3 worm cellular contexts compared by ENCODE assay signal in the genomic region with DNA sequence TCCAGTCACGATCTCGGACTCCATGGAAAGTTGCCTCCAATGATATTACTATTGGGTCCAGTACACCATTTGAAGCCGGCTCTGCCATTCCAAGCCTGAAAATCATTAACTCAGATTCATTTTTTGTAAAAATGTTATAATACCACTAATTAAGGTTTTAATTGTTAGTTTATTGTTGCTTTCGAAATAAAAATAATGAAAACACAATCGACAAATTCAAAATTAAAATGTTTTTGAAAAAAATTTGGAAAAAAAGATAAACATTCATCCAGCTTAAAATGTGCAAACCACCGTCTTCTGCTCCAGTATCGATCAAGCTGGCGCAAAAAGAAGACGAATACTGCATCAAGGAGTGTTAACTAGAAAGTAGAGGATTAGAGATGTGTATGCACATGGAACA.
A peak's percentile ranks its signal among the peaks of the same experiment; 100 is the strongest.
TF ChIP-seq lines count a peak whose summit lies in the region.

F46H5.5 (minus strand) TSS at position 101 of the 400 bp plus-strand sequence.

TF ChIP-seq in whole organism, L1 larva, 84 proteins besides CTCF, POLR2A, EP300 and RAD21 (continues in another document):
- TF ChIP-seq fkh-10 (GFP tag; optimal IDR thresholded peaks at IDR 0.05; lab: Kevin White, UChicago) (no peak), pag-3 (tag; optimal IDR thresholded peaks at IDR 0.05; lab: Kevin White, UChicago; ENCODE audit: borderline replicate concordance, insufficient read depth) (no peak), nhr-84 (tag; optimal IDR thresholded peaks at IDR 0.05; lab: Kevin White, UChicago) (no peak), unc-30 (tag; optimal IDR thresholded peaks at IDR 0.05; lab: Kevin White, UChicago) (no peak), egl-13 (tag; optimal IDR thresholded peaks at IDR 0.05; lab: Kevin White, UChicago) (no peak), fkh-8 (tag; optimal IDR thresholded peaks at IDR 0.05; lab: Kevin White, UChicago) (peak; percentile 21), zip-4 (GFP tag; optimal IDR thresholded peaks at IDR 0.05; lab: Kevin White, UChicago) (no peak), lin-14 (GFP tag; optimal IDR thresholded peaks at IDR 0.05; lab: Kevin White, UChicago) (peak; percentile 20), efl-1 (optimal IDR thresholded peaks at IDR 0.05; lab: Kevin White, UChicago) (no peak), efl-1 (GFP tag; optimal IDR thresholded peaks at IDR 0.05 in 1 of 2; lab: Kevin White, UChicago) (no peak), vab-15 (tag; optimal IDR thresholded peaks at IDR 0.05; lab: Kevin White, UChicago) (no peak), isw-1 (GFP tag; IDR thresholded peaks at IDR 0.05; lab: Robert Waterston, UW) (no peak), nhr-28 (tag; optimal IDR thresholded peaks at IDR 0.05; lab: Kevin White, UChicago) (no peak), ceh-8 (GFP tag; optimal IDR thresholded peaks at IDR 0.05; lab: Kevin White, UChicago) (no peak), nhr-47 (tag; optimal IDR thresholded peaks at IDR 0.05; lab: Kevin White, UChicago) (no peak), fos-1 (tag; optimal IDR thresholded peaks at IDR 0.05; lab: Kevin White, UChicago) (no peak), nhr-85 (tag; lab: Kevin White, UChicago) (no peak), lsy-2 (tag; optimal IDR thresholded peaks at IDR 0.05; lab: Kevin White, UChicago) (peak in 1 of 2 experiments; percentile 21), ama-1 (optimal IDR thresholded peaks at IDR 0.05; lab: Kevin White, UChicago) (no peak), tbx-2 (tag; optimal IDR thresholded peaks at IDR 0.05; lab: Kevin White, UChicago) (no peak), sup-37 (GFP tag; optimal IDR thresholded peaks at IDR 0.05; lab: Kevin White, UChicago) (no peak), nhr-237 (tag; optimal IDR thresholded peaks at IDR 0.05; lab: Kevin White, UChicago) (no peak), nhr-71 (tag; optimal IDR thresholded peaks at IDR 0.05; lab: Kevin White, UChicago) (peak; percentile 12), C16A3.4 (tag; optimal IDR thresholded peaks at IDR 0.05; lab: Kevin White, UChicago) (no peak), nhr-90 (tag; optimal IDR thresholded peaks at IDR 0.05; lab: Kevin White, UChicago; ENCODE audit: poor library complexity) (no peak), snu-23 (GFP tag; optimal IDR thresholded peaks at IDR 0.05; lab: Kevin White, UChicago) (no peak), ces-1 (GFP tag; optimal IDR thresholded peaks at IDR 0.05; lab: Kevin White, UChicago) (no peak), nhr-11 (tag; optimal IDR thresholded peaks at IDR 0.05; lab: Kevin White, UChicago) (no peak), Y116A8C.19 (tag; optimal IDR thresholded peaks at IDR 0.05; lab: Kevin White, UChicago; ENCODE audit: borderline replicate concordance) (no peak), hpl-2 (GFP tag; optimal IDR thresholded peaks at IDR 0.05; lab: Kevin White, UChicago) (no peak)

TF ChIP-seq in whole organism, L2 larva, 48 proteins besides CTCF, POLR2A, EP300 and RAD21:
- TF ChIP-seq unc-55 (GFP tag; optimal IDR thresholded peaks at IDR 0.05; lab: Kevin White, UChicago): peak; percentile 64
- TF ChIP-seq mdl-1 (tag; optimal IDR thresholded peaks at IDR 0.05; lab: Kevin White, UChicago): no peak
- no peak for TF ChIP-seq nhr-10 (tag; optimal IDR thresholded peaks at IDR 0.05; lab: Kevin White, UChicago)
- no peak for TF ChIP-seq nhr-129 (tag; optimal IDR thresholded peaks at IDR 0.05; lab: Kevin White, UChicago)
- no peak for TF ChIP-seq C34F6.9 (tag; optimal IDR thresholded peaks at IDR 0.05; lab: Kevin White, UChicago)
TF ChIP-seq in whole organism, L2 larva: peak in this region for 1.

TF ChIP-seq in whole organism, L3 larva, 47 proteins besides CTCF, POLR2A, EP300 and RAD21:
- TF ChIP-seq daf-12 (tag; optimal IDR thresholded peaks at IDR 0.05; lab: Kevin White, UChicago) (no peak), nfya-1 (tag; optimal IDR thresholded peaks at IDR 0.05; lab: Kevin White, UChicago; ENCODE audit: insufficient read depth) (peak; percentile 26)
